Worm (Caenorhabditis elegans): Measurements from ENCODE around the gene cpg-19.
A peak's percentile ranks its signal among the peaks of the same experiment; 100 is the strongest.

cpg-19 gene

ce11 chrX:16595522-16596282 lies 25.9 kb upstream of the cpg-19 start:
- no peak for TF ChIP-seq tab-1 (GFP tag; IDR thresholded peaks at IDR 0.05)
- no peak for TF ChIP-seq ztf-29 (GFP tag; IDR thresholded peaks at IDR 0.05)
- peak; percentile 64 for TF ChIP-seq ztf-23 (GFP tag; IDR thresholded peaks at IDR 0.05)
- TF ChIP-seq T22C8.4 (GFP tag; IDR thresholded peaks at IDR 0.05): no peak

ce11 chrX:16596972-16597371 lies 24.6 kb upstream of the cpg-19 start:
- TF ChIP-seq med-1 (GFP tag; optimal IDR thresholded peaks at IDR 0.05; ENCODE audit: insufficient read depth) (no peak), ztf-23 (GFP tag; IDR thresholded peaks at IDR 0.05) (no peak), T22C8.4 (GFP tag; IDR thresholded peaks at IDR 0.05) (no peak), ztf-29 (GFP tag; IDR thresholded peaks at IDR 0.05) (no peak), cog-1 (tag; optimal IDR thresholded peaks at IDR 0.05) (no peak), tab-1 (GFP tag; IDR thresholded peaks at IDR 0.05) (no peak), klf-2 (GFP tag; conservative IDR thresholded peaks at IDR 0.05) (no peak), flt-1 (GFP tag; IDR thresholded peaks at IDR 0.05) (no peak), ref-1 (GFP tag; conservative IDR thresholded peaks at IDR 0.05) (no peak)

ce11 chrX:16597791-16598190 lies 23.8 kb upstream of the cpg-19 start:
- TF ChIP-seq flt-1 (GFP tag; IDR thresholded peaks at IDR 0.05): no peak
- TF ChIP-seq med-1 (GFP tag; optimal IDR thresholded peaks at IDR 0.05; ENCODE audit: insufficient read depth): no peak
- TF ChIP-seq tab-1 (GFP tag; IDR thresholded peaks at IDR 0.05): no peak
- no peak for TF ChIP-seq T22C8.4 (GFP tag; IDR thresholded peaks at IDR 0.05)
- no peak for TF ChIP-seq ref-1 (GFP tag; conservative IDR thresholded peaks at IDR 0.05)
- no peak for TF ChIP-seq cog-1 (tag; optimal IDR thresholded peaks at IDR 0.05)

- no peak for TF ChIP-seq med-1 (GFP tag; optimal IDR thresholded peaks at IDR 0.05; ENCODE audit: insufficient read depth)
- peak; percentile 87 for TF ChIP-seq flt-1 (GFP tag; IDR thresholded peaks at IDR 0.05)
- peak; percentile 75 for TF ChIP-seq tab-1 (GFP tag; IDR thresholded peaks at IDR 0.05)
- peak; percentile 79 for TF ChIP-seq ztf-23 (GFP tag; IDR thresholded peaks at IDR 0.05)
- TF ChIP-seq ref-1 (GFP tag; conservative IDR thresholded peaks at IDR 0.05): peak; percentile 56
- TF ChIP-seq klf-2 (GFP tag; conservative IDR thresholded peaks at IDR 0.05): no peak
- TF ChIP-seq cog-1 (tag; optimal IDR thresholded peaks at IDR 0.05): peak; percentile 9
- TF ChIP-seq ztf-29 (GFP tag; IDR thresholded peaks at IDR 0.05): no peak
- peak; percentile 36; the same call in 1 of the 2 replicates for TF ChIP-seq T22C8.4 (GFP tag; IDR thresholded peaks at IDR 0.05)
Measured at ce11 chrX:16602457-16602856, 19.1 kb upstream of the cpg-19 start, which contains the start of gene F59C12.4. Gene F59C12.4, minus strand, starts transcription at chrX:16602622.

- no peak for TF ChIP-seq ztf-23 (GFP tag; IDR thresholded peaks at IDR 0.05)
- TF ChIP-seq tab-1 (GFP tag; IDR thresholded peaks at IDR 0.05): no peak
- TF ChIP-seq flt-1 (GFP tag; IDR thresholded peaks at IDR 0.05): no peak
- no peak for TF ChIP-seq ztf-29 (GFP tag; IDR thresholded peaks at IDR 0.05)
- TF ChIP-seq T22C8.4 (GFP tag; IDR thresholded peaks at IDR 0.05): no peak
- no peak for TF ChIP-seq ref-1 (GFP tag; conservative IDR thresholded peaks at IDR 0.05)
- no peak for TF ChIP-seq klf-2 (GFP tag; conservative IDR thresholded peaks at IDR 0.05)
- TF ChIP-seq cog-1 (tag; optimal IDR thresholded peaks at IDR 0.05): no peak
- TF ChIP-seq med-1 (GFP tag; optimal IDR thresholded peaks at IDR 0.05; ENCODE audit: insufficient read depth): no peak
Measured at ce11 chrX:16604096-16604495, 17.5 kb upstream of the cpg-19 start.

- TF ChIP-seq tab-1 (GFP tag; IDR thresholded peaks at IDR 0.05) (peak; percentile 77), klf-2 (GFP tag; conservative IDR thresholded peaks at IDR 0.05) (peak; percentile 78; the same call in 1 of the 2 replicates), med-1 (GFP tag; optimal IDR thresholded peaks at IDR 0.05; ENCODE audit: insufficient read depth) (peak; percentile 50), ztf-29 (GFP tag; IDR thresholded peaks at IDR 0.05) (peak; percentile 77), flt-1 (GFP tag; IDR thresholded peaks at IDR 0.05) (peak; percentile 84), T22C8.4 (GFP tag; IDR thresholded peaks at IDR 0.05) (peak; percentile 51; the same call in 1 of the 2 replicates), cog-1 (tag; optimal IDR thresholded peaks at IDR 0.05) (peak; percentile 39), ztf-23 (GFP tag; IDR thresholded peaks at IDR 0.05) (peak; percentile 89), ref-1 (GFP tag; conservative IDR thresholded peaks at IDR 0.05) (peak; percentile 59)
Measured at ce11 chrX:16604566-16604965, 17.0 kb upstream of the cpg-19 start.

ce11 chrX:16607128-16607527 lies 14.5 kb upstream of the cpg-19 start:
- TF ChIP-seq T22C8.4 (GFP tag; IDR thresholded peaks at IDR 0.05) (no peak), cog-1 (tag; optimal IDR thresholded peaks at IDR 0.05) (no peak), ref-1 (GFP tag; conservative IDR thresholded peaks at IDR 0.05) (no peak), ztf-29 (GFP tag; IDR thresholded peaks at IDR 0.05) (no peak), ztf-23 (GFP tag; IDR thresholded peaks at IDR 0.05) (no peak), flt-1 (GFP tag; IDR thresholded peaks at IDR 0.05) (no peak), klf-2 (GFP tag; conservative IDR thresholded peaks at IDR 0.05) (no peak), med-1 (GFP tag; optimal IDR thresholded peaks at IDR 0.05; ENCODE audit: insufficient read depth) (no peak), tab-1 (GFP tag; IDR thresholded peaks at IDR 0.05) (no peak)

ce11 chrX:16609424-16609823 lies 12.2 kb upstream of the cpg-19 start, which contains the start of gene F59C12.3:
Gene F59C12.3, minus strand, starts transcription at chrX:16609524.
- no peak for TF ChIP-seq med-1 (GFP tag; optimal IDR thresholded peaks at IDR 0.05; ENCODE audit: insufficient read depth)
- TF ChIP-seq tab-1 (GFP tag; IDR thresholded peaks at IDR 0.05): no peak
- no peak for TF ChIP-seq ztf-29 (GFP tag; IDR thresholded peaks at IDR 0.05)
- TF ChIP-seq cog-1 (tag; optimal IDR thresholded peaks at IDR 0.05): no peak
- no peak for TF ChIP-seq T22C8.4 (GFP tag; IDR thresholded peaks at IDR 0.05)
- TF ChIP-seq ref-1 (GFP tag; conservative IDR thresholded peaks at IDR 0.05): no peak
- no peak for TF ChIP-seq klf-2 (GFP tag; conservative IDR thresholded peaks at IDR 0.05)
- TF ChIP-seq flt-1 (GFP tag; IDR thresholded peaks at IDR 0.05): no peak
- no peak for TF ChIP-seq ztf-23 (GFP tag; IDR thresholded peaks at IDR 0.05)

- TF ChIP-seq ztf-23 (GFP tag; IDR thresholded peaks at IDR 0.05) (0 out of 2 replicates have a peak, but pooled peaks have one; percentile 21), T22C8.4 (GFP tag; IDR thresholded peaks at IDR 0.05) (peak; percentile 72), ztf-29 (GFP tag; IDR thresholded peaks at IDR 0.05) (no peak), med-1 (GFP tag; optimal IDR thresholded peaks at IDR 0.05; ENCODE audit: insufficient read depth) (no peak), flt-1 (GFP tag; IDR thresholded peaks at IDR 0.05) (no peak), tab-1 (GFP tag; IDR thresholded peaks at IDR 0.05) (no peak), klf-2 (GFP tag; conservative IDR thresholded peaks at IDR 0.05) (no peak)
Measured at ce11 chrX:16611333-16612043, 10.1 kb upstream of the cpg-19 start.

Measured in whole organism, midembryonic.